Worm (Caenorhabditis elegans) whole organism, young adult: ENCODE measurements around the gene T05D4.2.

Experiments used
- B0336.3 ChIP-seq: fragments of 200-800 bp; sonication (Bioruptor generic); IDR thresholded peaks from 2 replicates; pipeline ENCODE4 v1.3.6; 2022; ENCODE audit warnings: missing genetic modification characterization, missing compliant biosample characterization
- C17E4.6 ChIP-seq: fragments of 200-800 bp; sonication (Bioruptor generic); IDR thresholded peaks from 2 replicates; pipeline ENCODE4 v1.3.6; 2022; ENCODE audit warnings: missing genetic modification reagents, missing genetic modification characterization, missing compliant biosample characterization
- F39B2.1 ChIP-seq: fragments of 200-800 bp; sonication (Bioruptor generic); IDR thresholded peaks from 2 replicates; pipeline ENCODE4 v1.3.6; 2022; ENCODE audit warnings: missing genetic modification reagents, missing genetic modification characterization, missing compliant biosample characterization
- F52B5.7 ChIP-seq: sonication (generic microtip); optimal IDR thresholded peaks from 2 replicates; lab custom pipeline; 2016; ENCODE audit warnings: mild to moderate bottlenecking, missing genetic modification characterization, missing compliant biosample characterization
- T26A5.8 ChIP-seq: sonication (generic microtip); optimal IDR thresholded peaks from 2 replicates; lab custom pipeline; 2016; ENCODE audit warnings: missing genetic modification characterization, missing compliant biosample characterization
- Y53G8AR.9 ChIP-seq: fragments of 200-800 bp; sonication (Bioruptor generic); conservative IDR thresholded peaks from 2 replicates; pipeline ENCODE4 v1.3.6; 2022; ENCODE audit warnings: missing genetic modification reagents, missing genetic modification characterization, missing compliant biosample characterization
- Y56A3A.18 ChIP-seq: fragments of 200-800 bp; sonication (Bioruptor generic); IDR thresholded peaks from 2 replicates; pipeline ENCODE4 v1.3.6; 2022; ENCODE audit warnings: missing genetic modification reagents, missing genetic modification characterization, missing compliant biosample characterization
- ZK185.1 ChIP-seq: sonication (generic microtip); optimal IDR thresholded peaks from 2 replicates; lab custom pipeline; 2016; ENCODE audit warnings: mild to moderate bottlenecking, missing genetic modification characterization, missing compliant biosample characterization; ENCODE audit not compliant: poor library complexity, severe bottlenecking
- akir-1 ChIP-seq: fragments of 200-800 bp; sonication (Bioruptor generic); optimal IDR thresholded peaks from 2 replicates; lab custom pipeline; 2018; ENCODE audit warnings: mild to moderate bottlenecking, missing genetic modification characterization, moderate library complexity, missing compliant biosample characterization
- ama-1 ChIP-seq, 3 experiments: fragments of 150-350 bp in 1 of 3; sonication (generic microtip) in 2 of 3; optimal IDR thresholded peaks; 2 replicates each; lab custom pipeline; 2014 to 2018; ENCODE audit warnings: missing biosample characterization in 2 of 3, missing genetic modification characterization in 2 of 3, missing genetic modification reagents in 2 of 3
- atf-7 ChIP-seq: sonication (generic microtip); optimal IDR thresholded peaks from 2 replicates; lab custom pipeline; 2017; ENCODE audit warnings: mild to moderate bottlenecking, missing genetic modification characterization, missing compliant biosample characterization
- cebp-1 ChIP-seq, 2 experiments: fragments of 200-800 bp in 1 of 2; sonication (Bioruptor generic) in 1 of 2; sonication (generic microtip) in 1 of 2; IDR thresholded peaks in 1 of 2; optimal IDR thresholded peaks in 1 of 2; 2 replicates each; pipeline versions ENCODE4 v1.3.6 to Lab custom; 2017 to 2022; ENCODE audit warnings: missing compliant biosample characterization in 2 of 2, missing genetic modification characterization in 2 of 2, mild to moderate bottlenecking in 1 of 2, missing genetic modification reagents in 1 of 2, moderate library complexity in 1 of 2
- ceh-91 ChIP-seq: fragments of 200-800 bp; sonication (Bioruptor generic); IDR thresholded peaks from 2 replicates; pipeline ENCODE4 v1.3.6; 2022; ENCODE audit warnings: missing genetic modification reagents, missing genetic modification characterization, missing compliant biosample characterization
- chd-7 ChIP-seq: sonication (generic microtip); optimal IDR thresholded peaks from 2 replicates; lab custom pipeline; 2016; ENCODE audit warnings: mild to moderate bottlenecking, missing genetic modification characterization, moderate library complexity, missing compliant biosample characterization
- dox-1 ChIP-seq: fragments of 200-800 bp; sonication (Bioruptor generic); IDR thresholded peaks from 2 replicates; pipeline ENCODE4 v1.3.6; 2022; ENCODE audit warnings: missing genetic modification reagents, missing genetic modification characterization, missing compliant biosample characterization
- dpff-1 ChIP-seq: sonication (generic microtip); optimal IDR thresholded peaks from 2 replicates; lab custom pipeline; 2017; ENCODE audit warnings: mild to moderate bottlenecking, missing genetic modification characterization, missing compliant biosample characterization
- dpl-1 ChIP-seq: fragments of 150-350 bp; optimal IDR thresholded peaks from 2 replicates; lab custom pipeline; 2014; ENCODE audit warnings: missing biosample characterization, missing genetic modification reagents, missing genetic modification characterization
- ekl-4 ChIP-seq: fragments of 200-800 bp; sonication (Bioruptor generic); IDR thresholded peaks from 2 replicates; pipeline ENCODE4 v1.3.6; 2022; ENCODE audit warnings: missing genetic modification reagents, missing genetic modification characterization, missing compliant biosample characterization
- gei-17 ChIP-seq: fragments of 200-800 bp; sonication (Bioruptor generic); optimal IDR thresholded peaks from 2 replicates; lab custom pipeline; 2018; ENCODE audit warnings: mild to moderate bottlenecking, missing genetic modification characterization, missing compliant biosample characterization
- hmg-20 ChIP-seq: fragments of 200-800 bp; sonication (Bioruptor generic); IDR thresholded peaks from 2 replicates; pipeline ENCODE4 v1.3.6; 2022; ENCODE audit warnings: missing genetic modification reagents, missing genetic modification characterization, missing compliant biosample characterization
- hsf-1 ChIP-seq: fragments of 200-800 bp; sonication (Bioruptor generic); IDR thresholded peaks from 2 replicates; pipeline ENCODE4 v1.3.6; 2022; ENCODE audit warnings: missing genetic modification reagents, missing genetic modification characterization, missing compliant biosample characterization
- let-607 ChIP-seq, 2 experiments: fragments of 200-800 bp in 1 of 2; sonication (Bioruptor generic) in 1 of 2; sonication (generic microtip) in 1 of 2; optimal IDR thresholded peaks; 2 replicates each; lab custom pipeline; 2016 to 2018; ENCODE audit warnings: mild to moderate bottlenecking in 2 of 2, missing compliant biosample characterization in 2 of 2, missing genetic modification characterization in 2 of 2, moderate library complexity in 2 of 2, missing genotype in 1 of 2
- madf-10 ChIP-seq: sonication (generic microtip); optimal IDR thresholded peaks from 2 replicates; lab custom pipeline; 2016; ENCODE audit warnings: mild to moderate bottlenecking, missing genetic modification characterization, missing compliant biosample characterization
- mel-28 ChIP-seq: sonication (generic microtip); optimal IDR thresholded peaks from 2 replicates; lab custom pipeline; 2016; ENCODE audit warnings: borderline replicate concordance, mild to moderate bottlenecking, missing genetic modification characterization, missing compliant biosample characterization
- nfya-1 ChIP-seq: sonication (generic microtip); optimal IDR thresholded peaks from 2 replicates; lab custom pipeline; 2017; ENCODE audit warnings: antibody characterized with exemption, missing compliant biosample characterization, missing genetic modification characterization, borderline replicate concordance; ENCODE audit not compliant: insufficient read depth
- nfyb-1 ChIP-seq: fragments of 200-800 bp; sonication (Bioruptor generic); IDR thresholded peaks from 2 replicates; pipeline ENCODE4 v1.3.6; 2022; ENCODE audit warnings: missing genetic modification reagents, missing genetic modification characterization, missing compliant biosample characterization
- nhr-120 ChIP-seq: fragments of 200-800 bp; sonication (Bioruptor generic); IDR thresholded peaks from 2 replicates; pipeline ENCODE4 v1.3.6; 2022; ENCODE audit warnings: missing genetic modification characterization, missing compliant biosample characterization
- pbrm-1 ChIP-seq: fragments of 200-800 bp; sonication (Bioruptor generic); IDR thresholded peaks from 2 replicates; pipeline ENCODE4 v1.3.6; 2022; ENCODE audit warnings: missing genetic modification reagents, missing genetic modification characterization, missing compliant biosample characterization
- rcor-1 ChIP-seq: fragments of 200-800 bp; sonication (Bioruptor generic); IDR thresholded peaks from 2 replicates; pipeline ENCODE4 v1.3.6; 2022; ENCODE audit warnings: missing genetic modification reagents, missing genetic modification characterization, missing compliant biosample characterization
- repo-1 ChIP-seq: sonication (generic microtip); optimal IDR thresholded peaks from 2 replicates; lab custom pipeline; 2017; ENCODE audit warnings: mild to moderate bottlenecking, missing genetic modification characterization, missing compliant biosample characterization
- snpc-3.4 ChIP-seq: sonication (generic microtip); optimal IDR thresholded peaks from 2 replicates; lab custom pipeline; 2017; ENCODE audit warnings: missing genetic modification characterization, mild to moderate bottlenecking, missing compliant biosample characterization, antibody characterized with exemption, moderate library complexity, missing genotype, missing genetic modification reagents
- sptf-2 ChIP-seq: fragments of 200-800 bp; sonication (Bioruptor generic); optimal IDR thresholded peaks from 2 replicates; lab custom pipeline; 2018; ENCODE audit warnings: mild to moderate bottlenecking, missing genetic modification characterization, missing compliant biosample characterization
- unc-130 ChIP-seq: sonication (generic microtip); optimal IDR thresholded peaks from 2 replicates; lab custom pipeline; 2016; ENCODE audit warnings: missing genetic modification reagents, missing genetic modification characterization, missing compliant biosample characterization
- xnd-1 ChIP-seq: sonication (generic microtip); optimal IDR thresholded peaks from 2 replicates; lab custom pipeline; 2016; ENCODE audit warnings: missing genotype, missing genetic modification reagents, missing genetic modification characterization, missing compliant biosample characterization
- zim-3 ChIP-seq: sonication (generic microtip); optimal IDR thresholded peaks from 2 replicates; lab custom pipeline; 2017; ENCODE audit warnings: mild to moderate bottlenecking, missing genetic modification characterization, moderate library complexity, missing compliant biosample characterization
- ztf-22 ChIP-seq: fragments of 200-800 bp; sonication (Bioruptor generic); optimal IDR thresholded peaks from 2 replicates; lab custom pipeline; 2018; ENCODE audit warnings: mild to moderate bottlenecking, missing genetic modification characterization, moderate library complexity, missing compliant biosample characterization
- ztf-25 ChIP-seq: fragments of 200-800 bp; sonication (Bioruptor generic); IDR thresholded peaks from 2 replicates; pipeline ENCODE4 v1.3.6; 2022; ENCODE audit warnings: missing genetic modification reagents, missing genetic modification characterization, missing compliant biosample characterization
- ztf-26 ChIP-seq: sonication (generic microtip); optimal IDR thresholded peaks from 2 replicates; lab custom pipeline; 2017; ENCODE audit warnings: missing genetic modification characterization, missing compliant biosample characterization
- ztf-3 ChIP-seq: fragments of 200-800 bp; sonication (Bioruptor generic); optimal IDR thresholded peaks from 2 replicates; lab custom pipeline; 2018; ENCODE audit warnings: mild to moderate bottlenecking, missing genetic modification characterization, missing compliant biosample characterization

Gene T05D4.2

ce11 chrIII:13548982-13549381, 13.9 kb downstream of the T05D4.2 start, which contains the start of gene mmad-1 (continued):
- peak; percentile 20; the same call in 1 of the 2 replicates for TF ChIP-seq B0336.3
- peak; percentile 47 for TF ChIP-seq madf-10 (tag; lab: Kevin White, UChicago)
- peak; percentile 51 for TF ChIP-seq chd-7

- TF ChIP-seq akir-1: no peak
- TF ChIP-seq sptf-2 (GFP tag; lab: Kevin White, UChicago): no peak
- TF ChIP-seq nhr-120 (GFP tag; lab: Robert Waterston, UW): no peak
- TF ChIP-seq ztf-22 (GFP tag; lab: Kevin White, UChicago): no peak
- 0 out of 2 replicates have a peak, but pooled peaks have one; percentile 8 for TF ChIP-seq dox-1 (GFP tag; lab: Robert Waterston, UW)
- TF ChIP-seq ama-1 (optimal IDR thresholded peaks at IDR 0.05; lab: Kevin White, UChicago): peak; percentile 13
- TF ChIP-seq ama-1 (GFP tag; optimal IDR thresholded peaks at IDR 0.05; lab: Kevin White, UChicago): no peak
- peak; percentile 1 for TF ChIP-seq ztf-26 (tag; lab: Kevin White, UChicago)
- peak in 1 of 2 experiments; percentile 23 for TF ChIP-seq let-607 (tag; optimal IDR thresholded peaks at IDR 0.05; lab: Kevin White, UChicago)
- no peak for TF ChIP-seq snpc-3.4 (tag; lab: Kevin White, UChicago)
- no peak for TF ChIP-seq hsf-1 (GFP tag; lab: Robert Waterston, UW)
- no peak for TF ChIP-seq rcor-1 (GFP tag; lab: Robert Waterston, UW)
- TF ChIP-seq ceh-91 (GFP tag; lab: Robert Waterston, UW): no peak
- no peak for TF ChIP-seq unc-130
- TF ChIP-seq F52B5.7 (tag; lab: Kevin White, UChicago): no peak
- TF ChIP-seq pbrm-1 (GFP tag; lab: Robert Waterston, UW): 0 out of 2 replicates have a peak, but pooled peaks have one; percentile 18
- no peak for TF ChIP-seq nfya-1 (tag; lab: Kevin White, UChicago)
- no peak for TF ChIP-seq mel-28 (tag; lab: Kevin White, UChicago)
- peak; percentile 79; the same call in 1 of the 2 replicates for TF ChIP-seq Y53G8AR.9 (GFP tag; lab: Robert Waterston, UW)
- peak; percentile 55; the same call in 1 of the 2 replicates for TF ChIP-seq ekl-4 (GFP tag; lab: Robert Waterston, UW)
- TF ChIP-seq C17E4.6 (GFP tag; lab: Robert Waterston, UW): no peak
- peak; percentile 48; the same call in 1 of the 2 replicates for TF ChIP-seq B0336.3
- TF ChIP-seq zim-3 (tag; lab: Kevin White, UChicago): peak; percentile 18
- no peak for TF ChIP-seq cebp-1 (GFP tag; IDR thresholded peaks at IDR 0.05; lab: Robert Waterston, UW)
- peak; percentile 8 for TF ChIP-seq cebp-1 (tag; optimal IDR thresholded peaks at IDR 0.05; lab: Kevin White, UChicago)
- no peak for TF ChIP-seq dpl-1 (GFP tag; lab: Kevin White, UChicago)
- no peak for TF ChIP-seq dpff-1
- no peak for TF ChIP-seq T26A5.8 (tag; lab: Kevin White, UChicago)
- TF ChIP-seq nfyb-1: peak; percentile 64
- peak; percentile 57 for TF ChIP-seq repo-1 (tag; lab: Kevin White, UChicago)
- peak; percentile 10 for TF ChIP-seq ZK185.1 (tag; lab: Kevin White, UChicago)
- no peak for TF ChIP-seq hmg-20 (GFP tag; lab: Robert Waterston, UW)
- TF ChIP-seq Y56A3A.18: peak; percentile 32; the same call in 1 of the 2 replicates
- TF ChIP-seq xnd-1 (tag; lab: Kevin White, UChicago): no peak
- TF ChIP-seq F39B2.1: no peak
- peak; percentile 22 for TF ChIP-seq atf-7
- TF ChIP-seq gei-17 (GFP tag; lab: Kevin White, UChicago): no peak
- TF ChIP-seq ztf-3: peak; percentile 41
- TF ChIP-seq ztf-25 (GFP tag; lab: Robert Waterston, UW): 0 out of 2 replicates have a peak, but pooled peaks have one; percentile 47
These were observed 16.3 kb downstream of the T05D4.2 start, which contains the start of gene Y76A2B.4 for ce11 chrIII:13546537-13546936. Gene Y76A2B.4, minus strand, starts transcription at chrIII:13546777.
